Worm (Caenorhabditis elegans): ENCODE measurements around the gene cox-6C.

DNA sequence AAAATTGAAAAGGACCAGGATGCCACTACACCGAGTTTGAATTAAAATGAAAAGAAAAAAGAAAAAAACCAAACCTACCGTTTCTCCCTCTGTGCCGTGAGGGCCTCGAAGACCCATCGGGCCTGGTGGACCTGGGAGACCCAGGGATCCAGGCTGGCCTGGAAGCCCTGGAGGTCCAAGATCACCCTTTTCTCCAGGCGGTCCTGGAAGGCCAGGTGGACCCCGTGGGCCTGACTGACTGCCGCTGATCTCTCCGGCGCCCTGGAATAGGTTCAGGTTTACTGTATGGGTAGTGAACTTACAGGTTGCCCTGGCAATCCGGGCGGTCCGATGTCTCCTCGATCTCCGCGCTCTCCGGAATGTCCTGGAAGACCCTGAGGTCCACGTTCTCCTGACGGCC lies 13.1 kb downstream of the cox-6C start:
- no peak for TF ChIP-seq ceh-6 (GFP tag; optimal IDR thresholded peaks at IDR 0.05)
- TF ChIP-seq lin-11 (tag; optimal IDR thresholded peaks at IDR 0.05), result no peak
- no peak for TF ChIP-seq rnt-1 (tag; optimal IDR thresholded peaks at IDR 0.05)
- TF ChIP-seq unc-55 (GFP tag; optimal IDR thresholded peaks at IDR 0.05), result no peak
- TF ChIP-seq zip-5 (tag; optimal IDR thresholded peaks at IDR 0.05), result no peak
- TF ChIP-seq pha-4 (tag; optimal IDR thresholded peaks at IDR 0.05), result no peak
- no peak for TF ChIP-seq dmd-4 (tag; optimal IDR thresholded peaks at IDR 0.05; ENCODE audit: borderline replicate concordance)
- peak; percentile 37 for TF ChIP-seq mec-3 (tag; optimal IDR thresholded peaks at IDR 0.05; ENCODE audit: borderline replicate concordance)
- no peak for TF ChIP-seq nhr-11 (tag; optimal IDR thresholded peaks at IDR 0.05)
- no peak for TF ChIP-seq nhr-232 (tag; optimal IDR thresholded peaks at IDR 0.05)
- TF ChIP-seq odd-2 (tag; optimal IDR thresholded peaks at IDR 0.05), result no peak
- no peak for TF ChIP-seq tbx-7 (tag; optimal IDR thresholded peaks at IDR 0.05)
- TF ChIP-seq hlh-15 (tag; optimal IDR thresholded peaks at IDR 0.05), result no peak
